Worm (Caenorhabditis elegans): ENCODE data around the gene Y39A3A.2.

- no peak for TF ChIP-seq npax-4 (tag; optimal IDR thresholded peaks at IDR 0.05)
- TF ChIP-seq ama-1 (optimal IDR thresholded peaks at IDR 0.05), result no peak
- no peak for TF ChIP-seq sox-4 (tag; optimal IDR thresholded peaks at IDR 0.05)
- no peak for TF ChIP-seq pqm-1 (tag; optimal IDR thresholded peaks at IDR 0.05)
- TF ChIP-seq elt-4 (tag; optimal IDR thresholded peaks at IDR 0.05), result no peak
- no peak for TF ChIP-seq ztf-16 (tag; optimal IDR thresholded peaks at IDR 0.05)
- no peak for TF ChIP-seq ttx-3 (tag; optimal IDR thresholded peaks at IDR 0.05)
- no peak for TF ChIP-seq nfya-1 (tag; optimal IDR thresholded peaks at IDR 0.05)
- no peak for TF ChIP-seq rnt-1 (tag; optimal IDR thresholded peaks at IDR 0.05)
- no peak for TF ChIP-seq T23F11.4 (GFP tag; optimal IDR thresholded peaks at IDR 0.05)
- TF ChIP-seq unc-42 (tag; optimal IDR thresholded peaks at IDR 0.05), result no peak
- no peak for TF ChIP-seq unc-86 (tag; optimal IDR thresholded peaks at IDR 0.05)
- TF ChIP-seq ets-4 (tag; optimal IDR thresholded peaks at IDR 0.05), result no peak
These were observed 44.5 kb upstream of the Y39A3A.2 start, which contains the start of gene ppk-2 for ce11 chrIII:2101895-2102345.

Data from whole organism, late embryonic.